Worm (Caenorhabditis elegans): ENCODE results near the gene fbxa-27.

fbxa-27 gene

ce11 chrIII:1347003-1347402 lies 4.2 kb downstream of the fbxa-27 start:
- TF ChIP-seq nhr-6 (tag; optimal IDR thresholded peaks at IDR 0.05) (no peak), ceh-82 (tag; optimal IDR thresholded peaks at IDR 0.05) (no peak), F13H6.1 (tag; optimal IDR thresholded peaks at IDR 0.05) (no peak)

ce11 chrIII:1347539-1347938 lies 4.8 kb downstream of the fbxa-27 start, which contains the start of gene Y82E9BL.5:
TSS of gene Y82E9BL.5 (minus strand) at chrIII:1347639.
- no peak for TF ChIP-seq nhr-23 (tag; optimal IDR thresholded peaks at IDR 0.05)
- TF ChIP-seq Y55F3AM.14 (GFP tag; optimal IDR thresholded peaks at IDR 0.05) = no peak
- TF ChIP-seq lsy-2 (tag; optimal IDR thresholded peaks at IDR 0.05) = no peak
- TF ChIP-seq blmp-1 (tag; optimal IDR thresholded peaks at IDR 0.05; ENCODE audit: insufficient read depth) = no peak
- TF ChIP-seq nhr-25 (tag; optimal IDR thresholded peaks at IDR 0.05) = no peak
- no peak for TF ChIP-seq sma-3 (GFP tag; optimal IDR thresholded peaks at IDR 0.05)
- TF ChIP-seq ceh-82 (tag; optimal IDR thresholded peaks at IDR 0.05) = no peak
- TF ChIP-seq alr-1 (tag; optimal IDR thresholded peaks at IDR 0.05) = no peak
- TF ChIP-seq snpc-4 (tag; optimal IDR thresholded peaks at IDR 0.05) = no peak
- no peak for TF ChIP-seq dmd-4 (tag; optimal IDR thresholded peaks at IDR 0.05)

ce11 chrIII:1349313-1349712 lies 6.5 kb downstream of the fbxa-27 start, which contains the start of gene fbxa-25:
TSS of gene fbxa-25 (minus strand) at chrIII:1349450.
- TF ChIP-seq snpc-4 (tag; optimal IDR thresholded peaks at IDR 0.05) (no peak), skn-1 (tag; optimal IDR thresholded peaks at IDR 0.05) (no peak), dmd-4 (tag; optimal IDR thresholded peaks at IDR 0.05) (no peak), fos-1 (tag; optimal IDR thresholded peaks at IDR 0.05) (peak; percentile 52)

ce11 chrIII:1350745-1351144 lies 8.0 kb downstream of the fbxa-27 start, which contains the start of gene Y82E9BL.3:
TSS of gene Y82E9BL.3 (minus strand) at chrIII:1350845.
- TF ChIP-seq ceh-82 (tag; optimal IDR thresholded peaks at IDR 0.05) (no peak), crh-2 (tag; optimal IDR thresholded peaks at IDR 0.05) (no peak), ZK546.5 (tag; optimal IDR thresholded peaks at IDR 0.05) (no peak), nhr-11 (tag; optimal IDR thresholded peaks at IDR 0.05) (no peak), skn-1 (tag; optimal IDR thresholded peaks at IDR 0.05) (no peak), alr-1 (tag; optimal IDR thresholded peaks at IDR 0.05) (no peak), ztf-4 (tag; optimal IDR thresholded peaks at IDR 0.05) (no peak), blmp-1 (tag; optimal IDR thresholded peaks at IDR 0.05; ENCODE audit: insufficient read depth) (no peak), nhr-12 (tag; optimal IDR thresholded peaks at IDR 0.05) (no peak), lsy-2 (tag; optimal IDR thresholded peaks at IDR 0.05) (no peak), nhr-77 (tag; optimal IDR thresholded peaks at IDR 0.05) (no peak), snpc-4 (tag; optimal IDR thresholded peaks at IDR 0.05) (no peak), nhr-23 (tag; optimal IDR thresholded peaks at IDR 0.05) (no peak), lin-39 (tag; optimal IDR thresholded peaks at IDR 0.05) (no peak), peb-1 (tag; optimal IDR thresholded peaks at IDR 0.05) (no peak), gmeb-1 (tag; optimal IDR thresholded peaks at IDR 0.05) (no peak), ama-1 (optimal IDR thresholded peaks at IDR 0.05) (no peak), F13H6.1 (tag; optimal IDR thresholded peaks at IDR 0.05) (no peak)

ce11 chrIII:1354523-1354922 lies 11.8 kb downstream of the fbxa-27 start:
- TF ChIP-seq sma-9 (GFP tag; optimal IDR thresholded peaks at IDR 0.05) (no peak), sma-9 (tag; optimal IDR thresholded peaks at IDR 0.05) (no peak), nhr-129 (tag; optimal IDR thresholded peaks at IDR 0.05) (no peak), ztf-11 (tag; optimal IDR thresholded peaks at IDR 0.05) (no peak), elt-3 (tag; optimal IDR thresholded peaks at IDR 0.05) (no peak), crh-2 (tag; optimal IDR thresholded peaks at IDR 0.05) (no peak), mab-5 (tag; optimal IDR thresholded peaks at IDR 0.05) (no peak), nhr-10 (tag; optimal IDR thresholded peaks at IDR 0.05) (no peak), mbf-1 (tag; optimal IDR thresholded peaks at IDR 0.05) (no peak), unc-62 (GFP tag; optimal IDR thresholded peaks at IDR 0.05) (no peak), fos-1 (tag; optimal IDR thresholded peaks at IDR 0.05) (no peak), zag-1 (tag; optimal IDR thresholded peaks at IDR 0.05) (no peak), blmp-1 (tag; optimal IDR thresholded peaks at IDR 0.05; ENCODE audit: insufficient read depth) (no peak), lin-11 (tag; optimal IDR thresholded peaks at IDR 0.05) (no peak)
